Fruit fly (Drosophila melanogaster) Kc167 (cell line): ENCODE measurements around the gene CG9500.

Experiments used
- Myc ChIP-seq: fragments of >200 bp; optimal IDR thresholded peaks from 2 replicates; lab custom pipeline; 2017; ENCODE audit warnings: missing external identifiers
- Sin3A ChIP-seq: fragments of >200 bp; optimal IDR thresholded peaks from 2 replicates; lab custom pipeline; 2018; ENCODE audit warnings: missing external identifiers
- h ChIP-seq: fragments of >200 bp; optimal IDR thresholded peaks from 3 replicates; lab custom pipeline; 2018; ENCODE audit warnings: missing external identifiers
- psq ChIP-seq: fragments of >200 bp; optimal IDR thresholded peaks from 2 replicates; lab custom pipeline; 2017; ENCODE audit warnings: missing external identifiers
- ttk ChIP-seq: sonication (Bioruptor generic); optimal IDR thresholded peaks from 2 replicates; lab custom pipeline; 2017; ENCODE audit warnings: missing external identifiers

- TF ChIP-seq psq (lab: Kevin White, UChicago) (no peak), Myc (lab: Kevin White, UChicago) (no peak), Sin3A (lab: Kevin White, UChicago) (no peak), h (lab: Kevin White, UChicago) (no peak), ttk (lab: Kevin White, UChicago) (no peak)
Measured at dm6 chr2L:6337843-6338366, 20.2 kb downstream of the CG9500 start.
